Worm (Caenorhabditis elegans) whole organism, L2 larva: Measurements from ENCODE around the gene selt-1.1.

ENCODE experiments used
- F13H6.1 ChIP-seq: sonication (generic microtip); optimal IDR thresholded peaks from 2 replicates; lab custom pipeline; 2016; ENCODE audit warnings: missing genetic modification characterization, missing compliant biosample characterization
- R02D3.7 ChIP-seq: fragments of 150-350 bp; optimal IDR thresholded peaks from 2 replicates; lab custom pipeline; 2014; ENCODE audit warnings: missing biosample characterization, missing genetic modification characterization
- Y55F3AM.14 ChIP-seq: fragments of 200-800 bp; sonication (Bioruptor generic); optimal IDR thresholded peaks from 2 replicates; lab custom pipeline; 2018; ENCODE audit warnings: mild to moderate bottlenecking, missing genetic modification characterization, missing compliant biosample characterization
- ZK546.5 ChIP-seq: sonication (generic microtip); optimal IDR thresholded peaks from 2 replicates; lab custom pipeline; 2017; ENCODE audit warnings: missing biosample characterization, missing genetic modification characterization
- aly-2 ChIP-seq: fragments of 150-350 bp; optimal IDR thresholded peaks from 2 replicates; lab custom pipeline; 2014; ENCODE audit warnings: missing biosample characterization, missing genetic modification characterization
- blmp-1 ChIP-seq: sonication (generic microtip); optimal IDR thresholded peaks from 2 replicates; lab custom pipeline; 2017; ENCODE audit warnings: missing genetic modification characterization, mild to moderate bottlenecking, missing compliant biosample characterization, antibody characterized with exemption, moderate library complexity; ENCODE audit not compliant: insufficient read depth
- ceh-16 ChIP-seq: fragments of 150-350 bp; optimal IDR thresholded peaks from 2 replicates; lab custom pipeline; 2014; ENCODE audit warnings: missing biosample characterization, missing genetic modification characterization
- crh-2 ChIP-seq: sonication (generic microtip); optimal IDR thresholded peaks from 2 replicates; lab custom pipeline; 2017; ENCODE audit warnings: missing biosample characterization, missing genetic modification characterization
- elt-1 ChIP-seq: fragments of 150-350 bp; optimal IDR thresholded peaks from 2 replicates; lab custom pipeline; 2014; ENCODE audit warnings: missing biosample characterization, missing genetic modification characterization
- elt-3 ChIP-seq: sonication (generic microtip); optimal IDR thresholded peaks from 2 replicates; lab custom pipeline; 2017; ENCODE audit warnings: missing biosample characterization, missing genetic modification characterization
- fos-1 ChIP-seq: fragments of 150-350 bp; optimal IDR thresholded peaks from 2 replicates; lab custom pipeline; 2014; ENCODE audit warnings: missing biosample characterization, missing genetic modification characterization
- gmeb-1 ChIP-seq: fragments of 150-350 bp; optimal IDR thresholded peaks from 2 replicates; lab custom pipeline; 2014; ENCODE audit warnings: missing biosample characterization, missing genetic modification characterization
- lin-11 ChIP-seq: fragments of 150-350 bp; sonication (generic microtip); optimal IDR thresholded peaks from 2 replicates; lab custom pipeline; 2014; ENCODE audit warnings: missing biosample characterization, missing genetic modification characterization, inconsistent platforms, mixed read lengths
- lin-39 ChIP-seq: fragments of 150-350 bp; optimal IDR thresholded peaks from 2 replicates; lab custom pipeline; 2014; ENCODE audit warnings: missing biosample characterization, missing genetic modification reagents, missing genetic modification characterization
- lsy-2 ChIP-seq, 2 experiments: fragments of 150-350 bp in 1 of 2; sonication (generic microtip) in 1 of 2; optimal IDR thresholded peaks; 2 replicates each; lab custom pipeline; 2014 to 2017; ENCODE audit warnings: missing biosample characterization in 2 of 2, missing genetic modification characterization in 2 of 2
- mab-5 ChIP-seq: fragments of 150-350 bp; optimal IDR thresholded peaks from 2 replicates; lab custom pipeline; 2014; ENCODE audit warnings: missing biosample characterization, missing genetic modification characterization
- mdl-1 ChIP-seq, 2 experiments: fragments of 150-350 bp in 1 of 2; sonication (generic microtip) in 1 of 2; optimal IDR thresholded peaks; 2 replicates each; lab custom pipeline; 2017; ENCODE audit warnings: missing biosample characterization in 2 of 2, missing genetic modification characterization in 2 of 2
- nhr-11 ChIP-seq: fragments of 150-350 bp; optimal IDR thresholded peaks from 2 replicates; lab custom pipeline; 2014; ENCODE audit warnings: missing biosample characterization, missing genetic modification characterization
- nhr-12 ChIP-seq: fragments of 150-350 bp; optimal IDR thresholded peaks from 2 replicates; lab custom pipeline; 2014; ENCODE audit warnings: missing biosample characterization, missing genetic modification characterization
- nhr-129 ChIP-seq: fragments of 150-350 bp; optimal IDR thresholded peaks from 2 replicates; lab custom pipeline; 2014; ENCODE audit warnings: missing biosample characterization, missing genetic modification characterization
- nhr-237 ChIP-seq: fragments of 150-350 bp; optimal IDR thresholded peaks from 2 replicates; lab custom pipeline; 2014; ENCODE audit warnings: missing biosample characterization, missing genetic modification characterization
- nhr-6 ChIP-seq: fragments of 150-350 bp; optimal IDR thresholded peaks from 2 replicates; lab custom pipeline; 2014; ENCODE audit warnings: missing biosample characterization, missing genetic modification characterization
- peb-1 ChIP-seq: fragments of 150-350 bp; optimal IDR thresholded peaks from 2 replicates; lab custom pipeline; 2014; ENCODE audit warnings: missing biosample characterization, missing genetic modification characterization
- sem-4 ChIP-seq: fragments of 150-350 bp; optimal IDR thresholded peaks from 2 replicates; lab custom pipeline; 2014; ENCODE audit warnings: missing biosample characterization, missing genetic modification reagents, missing genetic modification characterization
- skn-1 ChIP-seq: sonication (generic microtip); optimal IDR thresholded peaks from 2 replicates; lab custom pipeline; 2017; ENCODE audit warnings: missing biosample characterization, missing genetic modification characterization
- sma-3 ChIP-seq: sonication (generic microtip); optimal IDR thresholded peaks from 2 replicates; lab custom pipeline; 2016; ENCODE audit warnings: missing genetic modification reagents, missing genetic modification characterization, missing compliant biosample characterization
- sma-9 ChIP-seq, 2 experiments: fragments of 150-350 bp in 1 of 2; sonication (generic microtip) in 1 of 2; optimal IDR thresholded peaks; 2 replicates each; lab custom pipeline; 2014 to 2016; ENCODE audit warnings: missing genetic modification characterization in 2 of 2, mild to moderate bottlenecking in 1 of 2, missing biosample characterization in 1 of 2, missing compliant biosample characterization in 1 of 2, missing genetic modification reagents in 1 of 2, moderate library complexity in 1 of 2
- snpc-4 ChIP-seq: fragments of 150-350 bp; optimal IDR thresholded peaks from 2 replicates; lab custom pipeline; 2014; ENCODE audit warnings: missing biosample characterization, missing genetic modification characterization
- unc-55 ChIP-seq: fragments of 150-350 bp; sonication (generic microtip); optimal IDR thresholded peaks from 3 replicates; lab custom pipeline; 2014; ENCODE audit warnings: missing biosample characterization, missing genetic modification reagents, missing genetic modification characterization
- unc-62 ChIP-seq: fragments of 150-350 bp; optimal IDR thresholded peaks from 2 replicates; lab custom pipeline; 2014; ENCODE audit warnings: missing biosample characterization, missing genetic modification reagents, missing genetic modification characterization
- zag-1 ChIP-seq: fragments of 150-350 bp; optimal IDR thresholded peaks from 2 replicates; lab custom pipeline; 2014; ENCODE audit warnings: missing biosample characterization, missing genetic modification characterization
- ztf-1 ChIP-seq: fragments of 200-800 bp; sonication (Bioruptor generic); conservative IDR thresholded peaks from 2 replicates; pipeline ENCODE4 v1.3.6; 2022; ENCODE audit warnings: missing genetic modification characterization, missing compliant biosample characterization
- ztf-11 ChIP-seq: sonication (generic microtip); optimal IDR thresholded peaks from 2 replicates; lab custom pipeline; 2017; ENCODE audit warnings: missing biosample characterization, missing genetic modification characterization
- ztf-4 ChIP-seq: fragments of 150-350 bp; optimal IDR thresholded peaks from 2 replicates; lab custom pipeline; 2014; ENCODE audit warnings: missing biosample characterization, missing genetic modification characterization

Gene selt-1.1

ce11 chrX:11519016-11519509, 27.2 kb downstream of the selt-1.1 start, which contains the start of gene hpo-34:
Gene hpo-34, minus strand, starts transcription at chrX:11519066.
- no peak for TF ChIP-seq skn-1 (tag; lab: Kevin White, UChicago)
- TF ChIP-seq sma-9 (GFP tag; optimal IDR thresholded peaks at IDR 0.05; lab: Kevin White, UChicago): peak; percentile 60
- no peak for TF ChIP-seq sma-9 (tag; optimal IDR thresholded peaks at IDR 0.05; lab: Kevin White, UChicago)
- no peak for TF ChIP-seq ztf-4 (tag; lab: Kevin White, UChicago)
- TF ChIP-seq fos-1 (tag; lab: Kevin White, UChicago): peak; percentile 94
- TF ChIP-seq aly-2 (tag; lab: Kevin White, UChicago): no peak
- TF ChIP-seq mdl-1 (tag; optimal IDR thresholded peaks at IDR 0.05; lab: Kevin White, UChicago): no peak
- peak; percentile 44 for TF ChIP-seq F13H6.1 (tag; lab: Kevin White, UChicago)
- TF ChIP-seq snpc-4 (tag; lab: Kevin White, UChicago): no peak
- no peak for TF ChIP-seq nhr-237 (tag; lab: Kevin White, UChicago)
- no peak for TF ChIP-seq blmp-1 (tag; lab: Kevin White, UChicago)
- no peak for TF ChIP-seq lsy-2 (tag; optimal IDR thresholded peaks at IDR 0.05; lab: Kevin White, UChicago)
- peak; percentile 43 for TF ChIP-seq gmeb-1 (tag; lab: Kevin White, UChicago)
- TF ChIP-seq lin-39 (tag; lab: Kevin White, UChicago): no peak
- no peak for TF ChIP-seq zag-1 (tag; lab: Kevin White, UChicago)
- no peak for TF ChIP-seq unc-62
- TF ChIP-seq elt-3 (tag; lab: Kevin White, UChicago): no peak
- no peak for TF ChIP-seq sma-3 (GFP tag; lab: Kevin White, UChicago)
- TF ChIP-seq ZK546.5 (tag; lab: Kevin White, UChicago): no peak
- TF ChIP-seq peb-1 (tag; lab: Kevin White, UChicago): no peak
- TF ChIP-seq crh-2 (tag; lab: Kevin White, UChicago): peak; percentile 82
- TF ChIP-seq nhr-11: no peak

DNA sequence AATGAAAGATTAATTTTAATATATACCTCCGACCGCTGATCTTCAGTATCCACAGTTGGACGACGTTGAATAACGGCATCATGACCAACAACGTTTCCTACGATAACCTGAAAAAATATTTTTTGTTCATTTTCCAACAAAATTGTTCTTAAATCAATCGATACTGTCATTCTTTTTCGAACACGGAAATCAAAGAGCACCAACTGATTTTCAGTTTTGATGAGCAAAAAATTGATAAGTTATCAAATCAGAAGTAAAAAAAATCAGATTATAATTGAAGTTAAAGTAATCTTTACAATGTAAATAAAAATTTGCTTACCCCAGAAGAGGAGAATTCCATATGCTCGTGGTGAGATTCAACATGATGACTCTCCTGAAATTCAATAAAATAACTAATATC, 27.9 kb downstream of the selt-1.1 start:
- TF ChIP-seq nhr-237 (tag; lab: Kevin White, UChicago) (no peak), fos-1 (tag; lab: Kevin White, UChicago) (peak; percentile 15)

DNA sequence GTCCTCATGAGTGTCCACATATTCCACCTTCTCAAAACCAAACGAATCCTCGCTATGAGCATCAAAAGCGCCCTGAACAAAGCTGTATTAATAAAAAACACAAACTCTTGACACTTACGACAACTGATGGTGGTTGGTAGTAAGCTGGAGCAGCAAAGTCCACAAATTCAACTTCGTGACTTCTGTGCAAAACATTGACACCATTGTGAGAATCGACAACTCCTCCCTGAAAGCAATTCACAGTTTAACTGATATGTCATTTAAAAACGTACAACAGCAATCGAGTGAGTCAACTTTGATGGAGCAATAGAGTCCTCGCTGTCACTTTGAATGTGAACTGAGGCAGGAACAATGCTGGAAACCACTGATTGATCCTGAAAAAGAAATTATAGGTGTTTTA, 28.9 kb downstream of the selt-1.1 start:
- TF ChIP-seq sem-4 (tag; lab: Kevin White, UChicago): no peak
- no peak for TF ChIP-seq gmeb-1 (tag; lab: Kevin White, UChicago)
- TF ChIP-seq lin-11 (tag; lab: Kevin White, UChicago): no peak
- TF ChIP-seq ztf-11 (tag; lab: Kevin White, UChicago): no peak
- no peak for TF ChIP-seq Y55F3AM.14
- no peak for TF ChIP-seq ceh-16
- no peak for TF ChIP-seq ztf-1 (GFP tag; lab: Robert Waterston, UW)
- no peak for TF ChIP-seq ztf-4 (tag; lab: Kevin White, UChicago)
- TF ChIP-seq unc-55 (GFP tag; lab: Kevin White, UChicago): no peak
- TF ChIP-seq sma-9 (GFP tag; optimal IDR thresholded peaks at IDR 0.05; lab: Kevin White, UChicago): no peak
- no peak for TF ChIP-seq sma-9 (tag; optimal IDR thresholded peaks at IDR 0.05; lab: Kevin White, UChicago)

DNA sequence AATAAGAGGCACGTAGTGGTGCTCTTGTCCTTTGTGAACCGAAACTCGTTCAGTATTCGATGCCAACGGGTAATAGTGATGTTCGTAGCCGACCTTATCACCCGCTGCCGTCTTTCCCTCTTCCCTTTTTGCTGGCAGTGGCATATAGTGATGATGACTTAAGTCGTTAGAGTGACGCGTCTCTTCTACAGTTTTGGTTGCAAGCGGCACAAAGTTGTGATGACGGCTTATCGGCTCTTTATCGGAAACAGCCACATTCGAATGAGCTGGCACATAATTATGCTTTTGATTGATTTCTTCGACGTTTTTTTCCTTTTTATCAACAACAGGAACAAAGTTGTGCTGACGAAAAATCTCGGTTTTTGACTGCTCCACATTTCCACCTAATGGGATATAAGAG, 30.9 kb downstream of the selt-1.1 start:
- TF ChIP-seq crh-2 (tag; lab: Kevin White, UChicago): peak; percentile 82
- no peak for TF ChIP-seq sma-3 (GFP tag; lab: Kevin White, UChicago)
- TF ChIP-seq F13H6.1 (tag; lab: Kevin White, UChicago): peak; percentile 27
- TF ChIP-seq nhr-129: no peak
- TF ChIP-seq fos-1 (tag; lab: Kevin White, UChicago): peak; percentile 97
- TF ChIP-seq gmeb-1 (tag; lab: Kevin White, UChicago): peak; percentile 12
- TF ChIP-seq nhr-237 (tag; lab: Kevin White, UChicago): no peak
- TF ChIP-seq R02D3.7: no peak
- TF ChIP-seq skn-1 (tag; lab: Kevin White, UChicago): peak; percentile 59
- TF ChIP-seq sma-9 (GFP tag; optimal IDR thresholded peaks at IDR 0.05; lab: Kevin White, UChicago): peak; percentile 65
- TF ChIP-seq sma-9 (tag; optimal IDR thresholded peaks at IDR 0.05; lab: Kevin White, UChicago): no peak
- no peak for TF ChIP-seq nhr-6 (tag; lab: Kevin White, UChicago)

DNA sequence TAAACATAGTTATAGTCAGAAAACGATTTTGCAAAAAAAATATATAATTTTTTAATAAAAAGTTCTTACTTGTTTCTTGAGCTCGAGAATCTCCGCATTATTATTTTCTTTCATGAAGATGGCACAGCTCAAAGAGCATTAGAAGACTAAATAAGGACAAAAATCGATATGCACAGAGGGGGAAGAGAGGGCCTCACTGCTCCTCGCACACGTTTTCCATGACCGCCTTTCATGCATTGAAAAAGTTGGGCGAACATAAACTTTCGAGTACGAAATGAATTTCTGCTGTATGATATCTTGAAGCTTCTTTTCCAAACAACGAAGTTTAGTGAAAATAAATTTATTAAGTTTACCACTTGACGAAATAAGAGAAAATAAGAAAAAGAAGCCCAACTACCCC, 35.1 kb downstream of the selt-1.1 start, which contains the start of gene ccdc-149:
Gene ccdc-149 (minus strand): TSS at position 221 of the 400 bp plus-strand sequence.
- no peak for TF ChIP-seq aly-2 (tag; lab: Kevin White, UChicago)
- no peak for TF ChIP-seq unc-55 (GFP tag; lab: Kevin White, UChicago)
- TF ChIP-seq nhr-12 (tag; lab: Kevin White, UChicago): no peak
- no peak for TF ChIP-seq mab-5 (tag; lab: Kevin White, UChicago)
- TF ChIP-seq ztf-11 (tag; lab: Kevin White, UChicago): no peak
- TF ChIP-seq elt-1: no peak
- TF ChIP-seq crh-2 (tag; lab: Kevin White, UChicago): no peak
- TF ChIP-seq nhr-6 (tag; lab: Kevin White, UChicago): no peak
